Worm (Caenorhabditis elegans): ENCODE measurements around the gene acdh-12.

DNA sequence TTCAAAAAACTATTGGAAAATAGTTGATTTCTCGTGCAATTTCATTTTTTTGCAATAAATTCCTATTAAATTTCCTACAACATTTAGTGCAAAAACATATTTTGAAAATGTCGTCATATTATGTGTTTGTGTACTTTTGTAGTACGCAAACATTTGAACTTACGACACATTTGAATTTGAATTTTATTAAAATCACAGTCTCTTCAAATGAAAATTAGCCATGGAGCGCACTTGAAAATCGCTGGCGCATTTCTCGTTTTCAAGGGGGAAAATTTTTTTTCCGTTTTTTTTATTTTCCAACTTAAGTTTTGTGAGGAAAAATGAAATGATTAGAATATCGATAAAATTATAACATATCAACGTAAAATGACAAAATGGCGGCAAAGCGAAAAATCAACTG, 47.9 kb downstream of the acdh-12 start:
- TF ChIP-seq ceh-28 (tag; optimal IDR thresholded peaks at IDR 0.05) (no peak), nhr-237 (tag; optimal IDR thresholded peaks at IDR 0.05) (no peak), lsy-12 (tag; optimal IDR thresholded peaks at IDR 0.05) (no peak), ztf-11 (tag; optimal IDR thresholded peaks at IDR 0.05) (no peak), nhr-76 (tag; optimal IDR thresholded peaks at IDR 0.05) (no peak), unc-62 (GFP tag; optimal IDR thresholded peaks at IDR 0.05) (no peak)

Measured in whole organism, L3 larva.